Fruit fly (Drosophila melanogaster): ENCODE measurements around the gene alph.

Gene alph

DNA sequence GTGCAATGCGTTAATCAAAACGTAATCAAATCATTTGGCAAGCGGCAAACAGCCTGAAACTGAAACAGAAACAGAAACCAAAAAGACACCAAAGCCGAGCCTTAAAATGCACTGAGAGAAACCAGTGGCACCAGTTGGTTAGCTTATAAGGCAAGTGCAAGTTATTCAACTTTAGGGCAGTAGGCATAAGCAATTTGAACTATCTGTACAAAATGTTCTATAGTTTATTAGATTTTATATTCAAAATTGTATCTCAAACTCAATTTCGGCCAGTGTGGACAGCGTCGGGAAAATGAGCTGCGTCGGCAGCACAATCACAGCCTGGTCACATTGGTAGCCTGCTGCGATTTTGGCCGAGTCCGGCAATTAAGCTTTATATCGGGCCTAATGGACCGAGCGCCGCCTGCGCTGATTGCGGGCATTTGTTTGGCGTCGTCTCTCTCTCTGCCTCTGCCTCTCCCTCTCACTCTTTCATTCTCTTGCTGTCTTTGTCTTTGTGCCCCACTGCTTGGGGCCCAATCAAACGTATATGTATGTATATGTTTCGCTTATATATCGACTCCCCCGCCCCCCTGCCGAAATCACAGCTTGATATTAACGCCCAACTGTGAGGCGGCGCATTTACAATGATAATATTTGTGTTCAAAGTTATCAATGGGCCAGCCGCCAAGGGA is 24.5 kb upstream of the alph start (continued):
- TF ChIP-seq pfk (GFP tag; optimal IDR thresholded peaks at IDR 0.05) (no peak), az2 (GFP tag; optimal IDR thresholded peaks at IDR 0.05) (peak; percentile 72), CG1602 (GFP tag; optimal IDR thresholded peaks at IDR 0.05) (peak; percentile 66), CG9797 (GFP tag; optimal IDR thresholded peaks at IDR 0.05) (no peak), CG18262 (tag; optimal IDR thresholded peaks at IDR 0.05) (peak; percentile 77), schlank (tag; optimal IDR thresholded peaks at IDR 0.05) (no peak), CG2116 (GFP tag; optimal IDR thresholded peaks at IDR 0.05) (peak; percentile 24), CG4360 (GFP tag; IDR thresholded peaks at IDR 0.05) (no peak), fd64A (GFP tag; optimal IDR thresholded peaks at IDR 0.05) (no peak), Hr39 (optimal IDR thresholded peaks at IDR 0.05) (no peak), nau (GFP tag; optimal IDR thresholded peaks at IDR 0.05) (no peak), gfzf (GFP tag; optimal IDR thresholded peaks at IDR 0.05) (peak; percentile 20), vfl (GFP tag; optimal IDR thresholded peaks at IDR 0.05) (no peak), CG14965 (GFP tag; optimal IDR thresholded peaks at IDR 0.05; ENCODE audit: borderline replicate concordance) (no peak), CG6175 (GFP tag; IDR thresholded peaks at IDR 0.05) (no peak), Bdp1 (GFP tag; optimal IDR thresholded peaks at IDR 0.05) (peak; percentile 10), inv (GFP tag; IDR thresholded peaks at IDR 0.05; ENCODE audit: partially characterized antibody) (no peak), sna (GFP tag; IDR thresholded peaks at IDR 0.05; ENCODE audit: partially characterized antibody) (no peak), cas (GFP tag; IDR thresholded peaks at IDR 0.05) (no peak), Antp (GFP tag; optimal IDR thresholded peaks at IDR 0.05) (peak; percentile 57), CG17328 (GFP tag; IDR thresholded peaks at IDR 0.05) (peak; percentile 85), CG32532 (GFP tag; IDR thresholded peaks at IDR 0.05) (no peak), ewg (GFP tag; optimal IDR thresholded peaks at IDR 0.05) (peak; percentile 40), CG11560 (tag; IDR thresholded peaks at IDR 0.05) (no peak), CG31441 (GFP tag; IDR thresholded peaks at IDR 0.05) (peak; percentile 67; the same call in 1 of the 2 replicates), Drgx (GFP tag; IDR thresholded peaks at IDR 0.05) (peak; percentile 74), CG18011 (GFP tag; optimal IDR thresholded peaks at IDR 0.05) (no peak), grau (tag; optimal IDR thresholded peaks at IDR 0.05) (peak; percentile 59), CG15073 (GFP tag; optimal IDR thresholded peaks at IDR 0.05) (peak; percentile 10), ems (GFP tag; optimal IDR thresholded peaks at IDR 0.05) (peak; percentile 34), CG7271 (tag; optimal IDR thresholded peaks at IDR 0.05) (peak; percentile 44), CG17912 (GFP tag; optimal IDR thresholded peaks at IDR 0.05) (no peak), Xrp1 (GFP tag; IDR thresholded peaks at IDR 0.05) (peak; percentile 84), H15 (GFP tag; IDR thresholded peaks at IDR 0.05) (peak; percentile 67; the same call in 2 of the 3 replicates), Taf1 (GFP tag; IDR thresholded peaks at IDR 0.05) (no peak), Hmr (GFP tag; optimal IDR thresholded peaks at IDR 0.05) (no peak), CG8478 (optimal IDR thresholded peaks at IDR 0.05) (no peak), jing (GFP tag; optimal IDR thresholded peaks at IDR 0.05) (peak; percentile 41), sc (optimal IDR thresholded peaks at IDR 0.05) (no peak), sc (GFP tag; optimal IDR thresholded peaks at IDR 0.05) (peak; percentile 38), CG3995 (GFP tag; optimal IDR thresholded peaks at IDR 0.05) (no peak), nmo (GFP tag; optimal IDR thresholded peaks at IDR 0.05) (peak; percentile 72), Oli (tag; optimal IDR thresholded peaks at IDR 0.05) (peak; percentile 74), stwl (tag; optimal IDR thresholded peaks at IDR 0.05) (peak; percentile 77), CG15011 (GFP tag; optimal IDR thresholded peaks at IDR 0.05) (no peak), gt (GFP tag; IDR thresholded peaks at IDR 0.05) (peak; percentile 54; the same call in 1 of the 2 replicates), Dbx (GFP tag; IDR thresholded peaks at IDR 0.05) (no peak), CG7556 (GFP tag; optimal IDR thresholded peaks at IDR 0.05) (peak; percentile 47), trem (tag; optimal IDR thresholded peaks at IDR 0.05) (peak; percentile 46), Hr78 (GFP tag; optimal IDR thresholded peaks at IDR 0.05) (no peak), h (optimal IDR thresholded peaks at IDR 0.05) (no peak)

Measured in whole organism, embryonic.